Fruit fly (Drosophila melanogaster) Kc167 (cell line): ENCODE data around the gene Hsp23.

Experiments
- Myc ChIP-seq: fragments of >200 bp; optimal IDR thresholded peaks from 2 replicates; lab custom pipeline; 2017; ENCODE audit warnings: missing external identifiers
- Sin3A ChIP-seq: fragments of >200 bp; optimal IDR thresholded peaks from 2 replicates; lab custom pipeline; 2018; ENCODE audit warnings: missing external identifiers
- h ChIP-seq: fragments of >200 bp; optimal IDR thresholded peaks from 3 replicates; lab custom pipeline; 2018; ENCODE audit warnings: missing external identifiers
- insv ChIP-seq: fragments of >200 bp; optimal IDR thresholded peaks from 3 replicates; lab custom pipeline; 2018; ENCODE audit warnings: missing external identifiers
- psq ChIP-seq: fragments of >200 bp; optimal IDR thresholded peaks from 2 replicates; lab custom pipeline; 2017; ENCODE audit warnings: missing external identifiers
- ttk ChIP-seq: sonication (Bioruptor generic); optimal IDR thresholded peaks from 2 replicates; lab custom pipeline; 2017; ENCODE audit warnings: missing external identifiers

The Hsp23 gene

DNA sequence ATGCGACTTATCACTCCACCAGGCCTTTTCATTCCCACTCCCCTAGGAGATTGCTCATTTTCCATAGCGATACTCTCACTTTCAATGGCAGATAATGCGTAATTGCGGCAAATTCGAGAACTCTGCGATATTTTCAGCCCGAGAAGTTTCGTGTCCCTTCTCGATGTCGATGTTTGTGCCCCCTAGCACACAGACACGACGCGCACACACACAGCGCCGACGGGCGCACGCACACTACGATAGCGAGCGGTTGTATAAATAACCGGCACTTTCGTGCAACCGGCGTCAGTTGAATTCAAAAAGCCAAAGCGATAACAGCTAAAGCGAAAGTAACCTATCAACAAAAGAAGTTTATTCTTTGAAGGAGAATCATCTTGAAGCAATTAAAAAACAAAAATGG, at the start of gene Hsp23:
TSS of gene Hsp23 (plus strand) at position 281 of the 400 bp plus-strand sequence.
- no peak for TF ChIP-seq Myc (lab: Kevin White, UChicago)
- no peak for TF ChIP-seq insv

DNA sequence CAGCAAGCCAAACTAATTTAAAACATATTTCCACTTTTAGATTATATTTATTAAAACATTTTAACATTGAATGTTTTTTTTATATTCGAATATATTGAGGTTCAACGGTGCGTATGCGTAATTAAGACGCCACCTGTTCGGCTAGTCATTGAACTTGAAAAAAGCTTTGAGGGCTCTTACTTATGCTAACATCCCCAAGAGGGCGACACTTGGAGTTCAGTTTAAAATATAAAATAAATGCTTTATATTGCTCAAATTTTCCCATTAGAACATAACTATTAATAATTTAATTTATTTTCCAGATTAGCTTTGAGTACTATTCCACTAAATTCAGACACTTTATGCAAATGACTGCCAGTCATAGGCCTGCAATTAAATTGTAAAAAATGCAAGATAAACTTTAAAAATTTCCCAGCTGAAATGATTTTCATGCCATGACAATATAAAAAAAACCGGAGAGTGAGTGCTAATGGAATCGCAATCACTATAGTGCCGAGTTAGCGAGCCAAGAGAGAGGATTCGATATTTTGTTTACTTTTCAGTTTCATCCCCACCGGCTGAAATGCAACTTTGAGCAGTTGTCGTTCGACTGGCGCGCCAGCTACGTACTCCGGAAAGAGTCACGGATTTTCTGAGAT, 47.8 kb upstream of the Hsp23 start, which contains the start of gene PGRP-LA:
TSS of gene PGRP-LA (plus strand) at position 588 of the 638 bp plus-strand sequence.
- TF ChIP-seq ttk (lab: Kevin White, UChicago) = no peak
- TF ChIP-seq Myc (lab: Kevin White, UChicago) = no peak
- TF ChIP-seq psq (lab: Kevin White, UChicago) = no peak
- TF ChIP-seq h (lab: Kevin White, UChicago) = no peak
- TF ChIP-seq insv = no peak
- no peak for TF ChIP-seq Sin3A

DNA sequence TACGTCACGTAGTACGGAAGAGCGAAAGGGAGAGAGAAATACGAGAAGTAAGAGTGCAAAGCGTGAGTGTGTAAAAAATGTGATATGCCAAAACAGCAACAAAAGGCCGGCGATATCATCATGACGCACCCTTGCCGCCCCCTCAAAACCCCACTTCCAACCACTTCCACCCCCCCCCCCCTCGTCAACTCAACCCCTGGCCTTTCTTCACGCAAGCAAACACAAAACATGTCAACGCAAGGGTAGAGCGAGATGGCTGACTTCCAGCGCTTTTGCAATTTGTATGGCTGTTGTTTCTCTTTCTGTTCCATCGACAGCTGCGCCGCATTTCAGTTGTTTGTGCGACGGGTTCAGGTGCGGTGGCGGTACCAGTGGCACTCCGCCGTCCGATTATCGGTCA, 46.0 kb upstream of the Hsp23 start:
- TF ChIP-seq Sin3A = no peak

- no peak for TF ChIP-seq h (lab: Kevin White, UChicago)
- no peak for TF ChIP-seq Sin3A
- no peak for TF ChIP-seq ttk (lab: Kevin White, UChicago)
- no peak for TF ChIP-seq insv
- no peak for TF ChIP-seq psq (lab: Kevin White, UChicago)
- no peak for TF ChIP-seq Myc (lab: Kevin White, UChicago)
These were observed 43.7 kb upstream of the Hsp23 start for dm6 chr3L:9337942-9338468.

DNA sequence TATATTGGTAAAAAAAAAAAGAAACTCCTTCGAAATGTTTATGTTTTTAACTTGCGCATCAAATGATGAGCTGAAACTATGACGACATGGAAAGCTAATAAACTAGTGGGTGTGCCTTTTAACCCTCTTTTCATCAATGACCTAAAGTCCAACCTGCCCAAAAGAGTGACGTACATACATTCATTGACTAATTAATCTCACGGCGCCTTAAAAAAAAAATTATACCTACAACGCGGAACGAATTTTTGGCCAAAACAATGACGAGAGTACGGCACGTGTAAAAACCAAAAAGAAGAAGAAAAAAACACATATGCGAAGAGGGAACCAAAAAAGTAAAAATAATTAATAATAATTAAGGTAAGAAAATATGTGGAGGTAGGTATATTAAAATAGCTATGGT, 43.2 kb upstream of the Hsp23 start, which contains the start of gene PGRP-LC:
TSS of gene PGRP-LC (plus strand) at position 301 of the 400 bp plus-strand sequence.
- no peak for TF ChIP-seq Myc (lab: Kevin White, UChicago)
- TF ChIP-seq Sin3A = no peak
- TF ChIP-seq psq (lab: Kevin White, UChicago) = no peak
- no peak for TF ChIP-seq ttk (lab: Kevin White, UChicago)
- TF ChIP-seq h (lab: Kevin White, UChicago) = no peak
- no peak for TF ChIP-seq insv

- no peak for TF ChIP-seq Sin3A
- TF ChIP-seq h (lab: Kevin White, UChicago) = no peak
- no peak for TF ChIP-seq Myc (lab: Kevin White, UChicago)
- no peak for TF ChIP-seq psq (lab: Kevin White, UChicago)
- TF ChIP-seq ttk (lab: Kevin White, UChicago) = no peak
- TF ChIP-seq insv = no peak
These were observed 42.7 kb upstream of the Hsp23 start for dm6 chr3L:9339021-9339420.

DNA sequence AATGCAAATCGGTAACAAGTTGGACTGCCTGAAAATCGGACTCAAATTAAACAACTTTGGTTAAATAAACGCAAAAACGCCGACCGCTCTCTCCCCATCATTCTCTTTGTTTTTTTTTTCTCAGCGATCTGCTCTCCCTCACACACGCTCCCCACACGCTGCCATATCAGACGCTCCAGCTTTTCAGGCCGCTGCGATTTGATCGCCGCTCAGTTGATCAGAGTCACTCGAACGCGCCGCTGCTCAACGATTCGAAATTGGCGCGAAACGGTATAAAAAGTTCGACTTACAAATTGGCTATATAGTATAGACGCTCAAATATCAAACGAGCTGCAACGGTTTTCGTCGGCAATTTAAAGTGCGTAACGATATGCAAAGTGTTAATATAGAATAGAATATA, 41.5 kb upstream of the Hsp23 start:
- TF ChIP-seq Myc (lab: Kevin White, UChicago) = no peak
- TF ChIP-seq psq (lab: Kevin White, UChicago) = no peak

DNA sequence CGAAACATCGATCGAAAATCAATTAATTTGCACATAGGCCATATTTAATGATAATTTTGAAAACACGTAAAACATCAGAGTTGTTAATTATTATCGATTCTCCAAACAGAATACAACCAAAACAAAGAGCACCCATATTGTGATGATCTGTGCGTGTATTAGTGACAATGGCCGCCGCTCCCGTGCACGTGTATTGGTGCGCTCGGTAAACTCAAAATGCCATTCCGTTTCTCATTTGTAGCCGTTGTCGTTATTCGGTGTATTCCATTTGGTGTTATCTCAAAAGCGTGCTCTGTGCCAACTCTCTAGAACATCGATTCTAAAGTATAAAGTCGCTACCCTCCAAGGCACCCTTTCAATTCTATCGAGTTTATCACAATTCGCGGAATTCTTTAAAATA, 40.8 kb upstream of the Hsp23 start:
- no peak for TF ChIP-seq psq (lab: Kevin White, UChicago)
- TF ChIP-seq insv = no peak
- no peak for TF ChIP-seq ttk (lab: Kevin White, UChicago)
- TF ChIP-seq Sin3A = no peak
- TF ChIP-seq Myc (lab: Kevin White, UChicago) = no peak
- TF ChIP-seq h (lab: Kevin White, UChicago) = no peak

dm6 chr3L:9343963-9344362, 37.7 kb upstream of the Hsp23 start:
- TF ChIP-seq h (lab: Kevin White, UChicago) = no peak
- TF ChIP-seq ttk (lab: Kevin White, UChicago) = no peak
- TF ChIP-seq psq (lab: Kevin White, UChicago) = no peak
- no peak for TF ChIP-seq insv

dm6 chr3L:9345157-9345556, 36.5 kb upstream of the Hsp23 start:
- no peak for TF ChIP-seq Myc (lab: Kevin White, UChicago)
- TF ChIP-seq Sin3A = no peak
- no peak for TF ChIP-seq insv
- TF ChIP-seq ttk (lab: Kevin White, UChicago) = no peak
- TF ChIP-seq psq (lab: Kevin White, UChicago) = no peak
- TF ChIP-seq h (lab: Kevin White, UChicago) = no peak

dm6 chr3L:9349314-9349733, 32.4 kb upstream of the Hsp23 start, which contains the start of gene PGRP-LF:
TSS of gene PGRP-LF (plus strand) at chr3L:9349609.
- TF ChIP-seq ttk (lab: Kevin White, UChicago) = no peak
- TF ChIP-seq psq (lab: Kevin White, UChicago) = no peak
- no peak for TF ChIP-seq h (lab: Kevin White, UChicago)
- TF ChIP-seq Sin3A = no peak
- no peak for TF ChIP-seq Myc (lab: Kevin White, UChicago)
- TF ChIP-seq insv = no peak

- TF ChIP-seq insv = no peak
- no peak for TF ChIP-seq h (lab: Kevin White, UChicago)
- TF ChIP-seq Myc (lab: Kevin White, UChicago) = no peak
- no peak for TF ChIP-seq Sin3A
- no peak for TF ChIP-seq psq (lab: Kevin White, UChicago)
- no peak for TF ChIP-seq ttk (lab: Kevin White, UChicago)
These were observed 27.9 kb upstream of the Hsp23 start, which contains the start of gene CG32040 for dm6 chr3L:9353733-9354132. TSS of gene CG32040 (plus strand) at chr3L:9354033.

DNA sequence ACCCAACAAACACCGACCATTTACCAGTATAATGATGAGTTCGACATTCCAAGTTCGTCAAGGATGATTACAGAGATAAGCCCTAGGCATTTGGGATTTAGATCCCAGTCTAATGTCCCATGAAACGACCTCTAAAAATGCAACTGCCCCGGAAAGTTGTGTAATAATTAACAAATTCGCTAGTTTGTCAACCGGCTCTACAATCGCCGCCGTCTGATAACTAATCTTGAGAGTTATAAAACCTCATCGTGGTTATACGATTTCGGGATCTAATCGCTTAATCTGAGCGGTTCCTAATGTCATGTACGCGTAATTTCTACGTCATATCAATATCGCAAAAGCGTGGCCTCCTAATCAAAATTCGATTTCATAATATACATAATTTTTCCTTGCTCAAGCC, 26.1 kb upstream of the Hsp23 start:
- no peak for TF ChIP-seq psq (lab: Kevin White, UChicago)
- no peak for TF ChIP-seq Sin3A
- TF ChIP-seq Myc (lab: Kevin White, UChicago) = no peak
